Fruit fly (Drosophila melanogaster): Measurements from ENCODE around the gene ATP6AP2.

The ATP6AP2 gene

DNA sequence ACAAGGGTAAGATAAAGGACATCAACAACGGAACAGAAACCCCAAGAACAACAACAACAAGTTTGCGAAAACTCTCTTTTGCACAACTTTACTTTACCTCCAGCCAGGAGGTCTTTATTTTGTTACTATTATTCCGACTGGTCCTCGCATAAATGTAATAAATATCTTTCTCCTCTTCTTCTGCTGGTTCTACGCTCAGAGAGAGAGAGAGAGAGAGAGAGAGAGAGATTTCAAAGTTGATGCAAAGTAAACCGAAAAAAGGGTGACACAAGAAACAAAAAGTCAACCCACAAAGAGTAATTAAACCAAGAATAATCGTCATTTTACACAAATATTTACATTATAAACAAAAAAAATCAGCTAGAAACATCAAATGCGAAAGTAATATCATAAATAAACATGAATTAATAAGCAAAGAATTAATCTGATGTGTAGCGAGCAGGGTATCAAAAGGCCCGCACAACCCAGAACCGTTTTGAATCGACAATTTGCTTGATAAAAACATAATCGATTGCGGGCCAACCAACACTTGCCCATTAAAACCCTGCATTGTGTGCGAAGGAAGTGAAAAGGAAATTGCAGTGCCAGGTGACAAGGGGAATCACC lies 30.3 kb upstream of the ATP6AP2 start (continued):
- TF ChIP-seq CG15336 (GFP tag; IDR thresholded peaks at IDR 0.05) = peak; percentile 33; the same call in 1 of the 2 replicates
- TF ChIP-seq Ets96B (tag; optimal IDR thresholded peaks at IDR 0.05) = peak; percentile 70
- peak; percentile 65 for TF ChIP-seq topi (GFP tag; optimal IDR thresholded peaks at IDR 0.05)
- TF ChIP-seq esn (GFP tag; optimal IDR thresholded peaks at IDR 0.05) = peak; percentile 70
- TF ChIP-seq fkh (GFP tag; optimal IDR thresholded peaks at IDR 0.05) = peak; percentile 35
- peak; percentile 30 for TF ChIP-seq CG6808 (GFP tag; optimal IDR thresholded peaks at IDR 0.05)
- TF ChIP-seq Smox (GFP tag; optimal IDR thresholded peaks at IDR 0.05) = peak; percentile 50
- peak; percentile 59 for TF ChIP-seq CG6792 (GFP tag; optimal IDR thresholded peaks at IDR 0.05)
- peak; percentile 67 for TF ChIP-seq Met (GFP tag; optimal IDR thresholded peaks at IDR 0.05)
- TF ChIP-seq eg (GFP tag; IDR thresholded peaks at IDR 0.05) = 0 out of 3 replicates have a peak, but pooled peaks have one; percentile 9
- peak; percentile 1 for TF ChIP-seq Hr4 (GFP tag; optimal IDR thresholded peaks at IDR 0.05)
- TF ChIP-seq Gug (GFP tag; IDR thresholded peaks at IDR 0.05) = peak; percentile 40; the same call in 1 of the 2 replicates
- TF ChIP-seq achi (GFP tag; optimal IDR thresholded peaks at IDR 0.05) = peak; percentile 55
- TF ChIP-seq Hr39 (GFP tag; optimal IDR thresholded peaks at IDR 0.05) = peak; percentile 53
- TF ChIP-seq CG10631 (GFP tag; optimal IDR thresholded peaks at IDR 0.05) = peak; percentile 50
- TF ChIP-seq CG31627 (GFP tag; optimal IDR thresholded peaks at IDR 0.05) = peak; percentile 62
- peak; percentile 50 for TF ChIP-seq CG7368 (GFP tag; optimal IDR thresholded peaks at IDR 0.05)
- no peak for TF ChIP-seq fd85E (GFP tag; optimal IDR thresholded peaks at IDR 0.05)
- peak in 1 of 2 experiments; percentile 8 for TF ChIP-seq ss (GFP tag; optimal IDR thresholded peaks at IDR 0.05)
- peak; percentile 51 for TF ChIP-seq spab (GFP tag; optimal IDR thresholded peaks at IDR 0.05)
- TF ChIP-seq CG8119 (GFP tag; IDR thresholded peaks at IDR 0.05) = peak; percentile 47; the same call in 1 of the 3 replicates
- TF ChIP-seq vri (GFP tag; optimal IDR thresholded peaks at IDR 0.05) = no peak
- TF ChIP-seq CG4318 (GFP tag; optimal IDR thresholded peaks at IDR 0.05) = no peak
- peak; percentile 49 for TF ChIP-seq net (GFP tag; optimal IDR thresholded peaks at IDR 0.05)
- TF ChIP-seq CG11902 (GFP tag; optimal IDR thresholded peaks at IDR 0.05) = no peak
- peak; percentile 42 to 60 for TF ChIP-seq salr (GFP tag; optimal IDR thresholded peaks at IDR 0.05)
- TF ChIP-seq CG1621 (tag; optimal IDR thresholded peaks at IDR 0.05) = peak; percentile 37
- peak; percentile 68 for TF ChIP-seq acj6 (GFP tag; optimal IDR thresholded peaks at IDR 0.05)
- no peak for TF ChIP-seq dac (GFP tag; optimal IDR thresholded peaks at IDR 0.05)
- TF ChIP-seq CG3032 (tag; optimal IDR thresholded peaks at IDR 0.05) = peak; percentile 48
- TF ChIP-seq Hr38 (GFP tag; optimal IDR thresholded peaks at IDR 0.05) = no peak
- TF ChIP-seq Sox15 (GFP tag; optimal IDR thresholded peaks at IDR 0.05) = peak; percentile 21

DNA sequence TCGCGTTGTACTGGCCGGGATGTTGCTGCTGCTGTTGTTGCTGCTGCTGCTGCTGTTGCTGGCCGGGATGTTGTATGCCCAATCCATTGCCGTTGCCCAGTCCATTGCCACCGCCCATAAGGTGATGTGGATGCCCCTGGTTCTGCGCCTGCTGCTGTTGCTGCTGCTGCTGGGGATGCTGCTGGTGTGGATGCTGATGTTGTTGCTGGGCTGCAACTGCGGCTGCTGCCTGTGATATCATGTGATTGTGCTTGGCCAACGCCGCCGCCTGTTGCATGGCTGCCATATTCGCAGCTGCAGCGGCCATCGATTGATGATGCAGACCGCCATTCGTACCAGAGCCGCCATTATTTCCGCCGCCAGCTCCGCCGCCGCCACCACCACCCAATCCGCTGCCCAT lies 28.1 kb upstream of the ATP6AP2 start:
- no peak for TF ChIP-seq CG6854 (GFP tag; optimal IDR thresholded peaks at IDR 0.05)
- TF ChIP-seq CG8119 (GFP tag; IDR thresholded peaks at IDR 0.05) = no peak
- no peak for TF ChIP-seq CG34406 (GFP tag; optimal IDR thresholded peaks at IDR 0.05)
- TF ChIP-seq fd85E (GFP tag; optimal IDR thresholded peaks at IDR 0.05) = no peak
- TF ChIP-seq dsx (GFP tag; optimal IDR thresholded peaks at IDR 0.05; ENCODE audit: poor library complexity, severe bottlenecking) = no peak
- TF ChIP-seq Ets21C (GFP tag; optimal IDR thresholded peaks at IDR 0.05) = no peak
- TF ChIP-seq salr (GFP tag; optimal IDR thresholded peaks at IDR 0.05) = no peak
- no peak for TF ChIP-seq Lpt (GFP tag; optimal IDR thresholded peaks at IDR 0.05)
- TF ChIP-seq Smox (GFP tag; optimal IDR thresholded peaks at IDR 0.05) = no peak
- TF ChIP-seq CG6276 (GFP tag; optimal IDR thresholded peaks at IDR 0.05) = no peak
- TF ChIP-seq CG32006 (GFP tag; optimal IDR thresholded peaks at IDR 0.05) = no peak
- no peak for TF ChIP-seq svp (GFP tag)
- TF ChIP-seq CG8632 (GFP tag; optimal IDR thresholded peaks at IDR 0.05) = no peak

All from whole organism, prepupa.